Fruit fly (Drosophila melanogaster): ENCODE results near the gene kdn.

- TF ChIP-seq h (optimal IDR thresholded peaks at IDR 0.05) (no peak), insv (optimal IDR thresholded peaks at IDR 0.05) (no peak), psq (optimal IDR thresholded peaks at IDR 0.05) (no peak), Sin3A (optimal IDR thresholded peaks at IDR 0.05) (no peak)
Measured at dm6 chrX:6346926-6347367, 3.5 kb upstream of the kdn start, which contains the start of gene CG3847.
